Fruit fly (Drosophila melanogaster) whole organism, prepupa: Measurements from ENCODE around the gene CG34266.

Experiments used
- CG16779 ChIP-seq: fragments of 200-800 bp; sonication (Bioruptor generic); optimal IDR thresholded peaks from 3 replicates; lab custom pipeline; 2017; ENCODE audit warnings: missing biosample characterization, mild to moderate bottlenecking, missing genetic modification characterization
- CG31627 ChIP-seq: fragments of 200-800 bp; sonication (Bioruptor generic); optimal IDR thresholded peaks from 3 replicates; lab custom pipeline; 2016; ENCODE audit warnings: missing biosample characterization, missing genetic modification characterization
- CG4318 ChIP-seq: fragments of 200-800 bp; sonication (Bioruptor generic); optimal IDR thresholded peaks from 3 replicates; lab custom pipeline; 2017; ENCODE audit warnings: missing biosample characterization, mild to moderate bottlenecking, missing genetic modification characterization
- CG6854 ChIP-seq: fragments of 200-800 bp; sonication (Bioruptor generic); optimal IDR thresholded peaks from 2 replicates; lab custom pipeline; 2017; ENCODE audit warnings: missing biosample characterization, mild to moderate bottlenecking, missing genetic modification characterization
- Eip75B ChIP-seq: fragments of 200-800 bp; sonication (Bioruptor generic); optimal IDR thresholded peaks from 3 replicates; lab custom pipeline; 2016; ENCODE audit warnings: missing biosample characterization, missing genetic modification characterization
- Hr39 ChIP-seq: fragments of 200-800 bp; sonication (Bioruptor generic); optimal IDR thresholded peaks from 2 replicates; lab custom pipeline; 2016; ENCODE audit warnings: missing biosample characterization, missing genetic modification characterization
- lz ChIP-seq: fragments of 200-800 bp; sonication (Bioruptor generic); optimal IDR thresholded peaks from 3 replicates; lab custom pipeline; 2016; ENCODE audit warnings: missing biosample characterization, missing genetic modification characterization
- salr ChIP-seq, 2 experiments: fragments of 200-800 bp; sonication (Bioruptor generic); optimal IDR thresholded peaks; 3 replicates each; lab custom pipeline; 2016 to 2018; ENCODE audit warnings: missing biosample characterization in 2 of 2, missing genetic modification characterization in 2 of 2, mild to moderate bottlenecking in 1 of 2

DNA sequence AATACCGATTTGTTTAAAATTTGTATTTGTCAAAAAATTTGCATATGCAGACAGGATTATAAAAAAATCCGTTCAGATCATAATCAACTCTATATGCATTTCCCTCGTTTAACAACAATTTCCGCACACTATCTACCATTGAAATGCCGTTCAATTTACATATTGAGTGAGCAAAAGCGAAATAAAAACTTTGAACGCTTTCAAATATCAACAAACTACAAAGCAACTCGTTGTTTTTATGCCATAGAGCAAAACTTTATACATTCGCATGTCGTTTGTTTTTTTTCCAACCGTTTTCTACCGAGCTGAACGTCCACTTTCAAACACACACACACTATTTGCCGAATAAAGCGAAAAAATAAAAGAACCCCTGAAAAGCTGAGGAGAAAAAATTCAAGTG, 29.7 kb upstream of the CG34266 start, which contains the start of gene TTLL1B:
- no peak for TF ChIP-seq CG16779 (tag; lab: Kevin White, UChicago)
- TF ChIP-seq salr (GFP tag; optimal IDR thresholded peaks at IDR 0.05; lab: Kevin White, UChicago): no peak
- no peak for TF ChIP-seq CG6854 (GFP tag; lab: Kevin White, UChicago)
- no peak for TF ChIP-seq lz (GFP tag; lab: Kevin White, UChicago)
- no peak for TF ChIP-seq CG4318 (GFP tag; lab: Kevin White, UChicago)
- TF ChIP-seq CG31627: no peak
- TF ChIP-seq Eip75B: no peak
- TF ChIP-seq Hr39 (GFP tag; lab: Kevin White, UChicago): no peak
